Fruit fly (Drosophila melanogaster) whole organism, prepupa: ENCODE data around the gene CG5790.

Source experiments
- CG10669 ChIP-seq: fragments of 200-800 bp; sonication (Bioruptor generic); optimal IDR thresholded peaks from 3 replicates; lab custom pipeline; 2018; ENCODE audit warnings: missing biosample characterization, mild to moderate bottlenecking, missing genetic modification characterization, moderate library complexity
- CG11294 ChIP-seq: fragments of 200-800 bp; sonication (Bioruptor generic); IDR thresholded peaks from 2 replicates; pipeline ENCODE4 v1.3.6; 2022; ENCODE audit warnings: missing biosample characterization, missing genetic modification characterization
- CG11902 ChIP-seq: fragments of 200-800 bp; sonication (Bioruptor generic); optimal IDR thresholded peaks from 3 replicates; lab custom pipeline; 2016; ENCODE audit warnings: missing biosample characterization, missing genetic modification characterization
- CG15336 ChIP-seq: fragments of 200-800 bp; sonication (Bioruptor generic); IDR thresholded peaks from 2 replicates; pipeline ENCODE4 v1.3.6; 2022; ENCODE audit warnings: missing biosample characterization, missing genetic modification characterization
- CG16779 ChIP-seq: fragments of 200-800 bp; sonication (Bioruptor generic); optimal IDR thresholded peaks from 3 replicates; lab custom pipeline; 2017; ENCODE audit warnings: missing biosample characterization, mild to moderate bottlenecking, missing genetic modification characterization
- CG3032 ChIP-seq: fragments of 200-800 bp; optimal IDR thresholded peaks from 2 replicates; lab custom pipeline; 2019; ENCODE audit warnings: missing biosample characterization, mild to moderate bottlenecking, missing genetic modification characterization, moderate library complexity
- CG31627 ChIP-seq: fragments of 200-800 bp; sonication (Bioruptor generic); optimal IDR thresholded peaks from 3 replicates; lab custom pipeline; 2016; ENCODE audit warnings: missing biosample characterization, missing genetic modification characterization
- CG32006 ChIP-seq: fragments of 200-800 bp; sonication (Bioruptor generic); optimal IDR thresholded peaks from 3 replicates; lab custom pipeline; 2017; ENCODE audit warnings: missing biosample characterization, mild to moderate bottlenecking, missing genetic modification characterization
- CG34406 ChIP-seq: fragments of 200-800 bp; sonication (Bioruptor generic); optimal IDR thresholded peaks from 3 replicates; lab custom pipeline; 2016; ENCODE audit warnings: missing biosample characterization, missing genetic modification characterization
- CG6163 ChIP-seq: fragments of 200-800 bp; sonication (Bioruptor generic); IDR thresholded peaks from 3 replicates; pipeline ENCODE4 v1.3.6; 2022; ENCODE audit warnings: missing biosample characterization, missing genetic modification characterization
- CG6276 ChIP-seq: fragments of 200-800 bp; sonication (Bioruptor generic); optimal IDR thresholded peaks from 2 replicates; lab custom pipeline; 2017; ENCODE audit warnings: missing biosample characterization, mild to moderate bottlenecking, missing genetic modification characterization
- CG6808 ChIP-seq: fragments of 200-800 bp; sonication (Bioruptor generic); optimal IDR thresholded peaks from 3 replicates; lab custom pipeline; 2017; ENCODE audit warnings: missing biosample characterization, missing genetic modification characterization, mild to moderate bottlenecking, moderate library complexity, missing genetic modification reagents
- CG9139 ChIP-seq: fragments of 200-800 bp; sonication (Bioruptor generic); optimal IDR thresholded peaks from 3 replicates; lab custom pipeline; 2017; ENCODE audit warnings: missing biosample characterization, mild to moderate bottlenecking, missing genetic modification characterization
- Eip75B ChIP-seq: fragments of 200-800 bp; sonication (Bioruptor generic); optimal IDR thresholded peaks from 3 replicates; lab custom pipeline; 2016; ENCODE audit warnings: missing biosample characterization, missing genetic modification characterization
- Eip78C ChIP-seq: fragments of 200-800 bp; sonication (Bioruptor generic); peaks from one replicate; lab custom pipeline; 2016; ENCODE audit warnings: missing biosample characterization, missing genetic modification characterization
- Eip93F ChIP-seq: fragments of 200-800 bp; sonication (Bioruptor generic); optimal IDR thresholded peaks from 2 replicates; lab custom pipeline; 2016; ENCODE audit warnings: missing biosample characterization, mild to moderate bottlenecking, missing genetic modification characterization
- Ets21C ChIP-seq: fragments of 200-800 bp; sonication (Bioruptor generic); optimal IDR thresholded peaks from 3 replicates; lab custom pipeline; 2016; ENCODE audit warnings: missing biosample characterization, missing genetic modification characterization
- Ets96B ChIP-seq: fragments of 200-800 bp; optimal IDR thresholded peaks from 2 replicates; lab custom pipeline; 2019; ENCODE audit warnings: missing biosample characterization, mild to moderate bottlenecking, missing genetic modification characterization, moderate library complexity
- Gug ChIP-seq: fragments of 200-800 bp; sonication (Bioruptor generic); IDR thresholded peaks from 2 replicates; pipeline ENCODE4 v1.3.6; 2022; ENCODE audit warnings: missing biosample characterization, missing genetic modification characterization
- Hr38 ChIP-seq: sonication (Bioruptor generic); optimal IDR thresholded peaks from 2 replicates; lab custom pipeline; 2016; ENCODE audit warnings: missing biosample characterization, missing genetic modification characterization
- Hr4 ChIP-seq: fragments of 200-800 bp; sonication (Bioruptor generic); optimal IDR thresholded peaks from 3 replicates; lab custom pipeline; 2016; ENCODE audit warnings: missing biosample characterization, missing genetic modification characterization
- Lpt ChIP-seq: fragments of 200-800 bp; sonication (Bioruptor generic); optimal IDR thresholded peaks from 3 replicates; lab custom pipeline; 2016; ENCODE audit warnings: missing biosample characterization, missing genetic modification characterization
- Met ChIP-seq: fragments of 200-800 bp; sonication (Bioruptor generic); optimal IDR thresholded peaks from 3 replicates; lab custom pipeline; 2016; ENCODE audit warnings: missing biosample characterization, missing genetic modification characterization
- OdsH ChIP-seq: fragments of 200-800 bp; sonication (Bioruptor generic); optimal IDR thresholded peaks from 3 replicates; lab custom pipeline; 2016; ENCODE audit warnings: missing biosample characterization, missing genetic modification characterization
- Smox ChIP-seq: fragments of 200-800 bp; sonication (Bioruptor generic); optimal IDR thresholded peaks from 3 replicates; lab custom pipeline; 2016; ENCODE audit warnings: missing biosample characterization, missing genetic modification characterization
- Sox102F ChIP-seq: fragments of 200-800 bp; sonication (Bioruptor generic); optimal IDR thresholded peaks from 2 replicates; lab custom pipeline; 2016; ENCODE audit warnings: missing biosample characterization, mild to moderate bottlenecking, missing genetic modification characterization
- Sox15 ChIP-seq: fragments of 200-800 bp; sonication (Bioruptor generic); optimal IDR thresholded peaks from 3 replicates; lab custom pipeline; 2016; ENCODE audit warnings: missing biosample characterization, missing genetic modification characterization
- acj6 ChIP-seq: fragments of 200-800 bp; sonication (Bioruptor generic); optimal IDR thresholded peaks from 3 replicates; lab custom pipeline; 2016; ENCODE audit warnings: missing biosample characterization, missing genetic modification characterization
- cyc ChIP-seq: fragments of 200-800 bp; sonication (Bioruptor generic); optimal IDR thresholded peaks from 3 replicates; lab custom pipeline; 2016; ENCODE audit warnings: missing biosample characterization, missing genetic modification characterization
- dac ChIP-seq: fragments of 200-800 bp; sonication (Bioruptor generic); optimal IDR thresholded peaks from 2 replicates; lab custom pipeline; 2017; ENCODE audit warnings: missing biosample characterization, mild to moderate bottlenecking, missing genetic modification characterization
- dsx ChIP-seq: fragments of 200-800 bp; optimal IDR thresholded peaks from 3 replicates; lab custom pipeline; 2019; ENCODE audit warnings: missing biosample characterization, mild to moderate bottlenecking, missing genetic modification characterization, moderate library complexity; ENCODE audit not compliant: poor library complexity, severe bottlenecking
- eg ChIP-seq: fragments of 200-800 bp; sonication (Bioruptor generic); IDR thresholded peaks from 3 replicates; pipeline ENCODE4 v1.3.6; 2022; ENCODE audit warnings: missing biosample characterization, missing genetic modification characterization
- fd59A ChIP-seq: fragments of 200-800 bp; sonication (Bioruptor generic); optimal IDR thresholded peaks from 2 replicates; lab custom pipeline; 2017; ENCODE audit warnings: missing biosample characterization, mild to moderate bottlenecking, missing genetic modification characterization, missing genetic modification reagents
- fd85E ChIP-seq: fragments of 200-800 bp; sonication (Bioruptor generic); optimal IDR thresholded peaks from 3 replicates; lab custom pipeline; 2016; ENCODE audit warnings: missing biosample characterization, missing genetic modification characterization
- fkh ChIP-seq: fragments of 200-800 bp; sonication (Bioruptor generic); optimal IDR thresholded peaks from 3 replicates; lab custom pipeline; 2017; ENCODE audit warnings: missing biosample characterization, mild to moderate bottlenecking, missing genetic modification characterization, moderate library complexity
- pdm3 ChIP-seq: fragments of 200-800 bp; sonication (Bioruptor generic); optimal IDR thresholded peaks from 3 replicates; lab custom pipeline; 2016; ENCODE audit warnings: missing biosample characterization, missing genetic modification characterization
- spab ChIP-seq: fragments of 200-800 bp; sonication (Bioruptor generic); optimal IDR thresholded peaks from 2 replicates; lab custom pipeline; 2017; ENCODE audit warnings: missing biosample characterization, mild to moderate bottlenecking, missing genetic modification characterization, missing genetic modification reagents
- svp ChIP-seq: fragments of 200-800 bp; sonication (Bioruptor generic); peaks from one replicate; lab custom pipeline; 2016; ENCODE audit warnings: missing biosample characterization, missing genetic modification characterization
- topi ChIP-seq: fragments of 200-800 bp; sonication (Bioruptor generic); optimal IDR thresholded peaks from 3 replicates; lab custom pipeline; 2016; ENCODE audit warnings: missing biosample characterization, missing genetic modification characterization

The CG5790 gene

DNA sequence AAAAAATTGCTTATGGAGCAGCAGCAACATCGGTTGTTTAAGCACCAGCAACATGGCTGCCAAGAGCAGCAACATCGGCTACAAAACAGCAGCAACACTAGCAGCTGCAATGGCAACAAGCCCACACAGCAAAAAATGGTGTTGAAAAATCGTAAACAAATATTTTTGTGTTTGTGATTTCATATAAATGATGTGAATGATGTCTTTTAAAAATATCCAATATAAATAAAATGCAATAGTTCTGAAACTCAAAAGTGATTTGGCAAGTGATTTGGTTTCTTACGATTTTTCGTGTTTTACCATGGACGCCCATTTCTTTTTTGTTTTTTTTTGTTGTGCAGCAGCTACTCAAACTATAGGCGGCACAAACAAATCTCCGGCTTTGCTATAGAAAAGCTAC, 37.0 kb downstream of the CG5790 start (continued):
- TF ChIP-seq Hr38 (GFP tag; lab: Kevin White, UChicago): no peak
- TF ChIP-seq, all 60 proteins: peak for 21

DNA sequence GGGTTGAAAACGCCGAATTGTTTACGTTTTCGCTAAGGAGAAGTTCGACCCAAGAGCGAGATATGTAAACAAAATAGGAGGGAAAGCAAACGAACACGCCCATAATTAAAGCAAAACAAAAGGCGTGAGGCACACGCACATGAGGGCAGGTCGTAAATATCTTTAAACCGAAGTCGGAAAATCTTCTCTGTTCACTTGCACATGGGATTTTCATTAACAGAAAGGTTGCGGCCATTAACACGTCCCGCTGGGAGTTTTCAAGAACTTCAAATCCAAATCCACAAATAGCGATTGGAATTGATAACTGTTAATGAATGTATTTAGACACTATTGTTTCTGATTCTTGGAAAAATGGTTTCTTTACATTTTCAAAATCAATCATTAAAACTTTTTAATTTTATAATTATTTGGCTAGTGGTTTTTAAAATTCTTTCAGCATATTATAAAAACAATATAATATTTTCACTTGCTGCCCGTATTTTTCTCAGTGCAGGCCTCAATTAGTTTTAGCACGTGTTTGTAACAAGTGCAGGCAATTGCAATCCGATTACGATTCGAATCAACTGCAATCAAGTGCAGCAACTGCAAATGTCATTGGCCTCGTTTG, 39.3 kb downstream of the CG5790 start:
- no peak for TF ChIP-seq Lpt
- peak; percentile 36; the same call in 1 of the 2 replicates for TF ChIP-seq CG15336 (GFP tag; lab: Robert Waterston, UW)
- TF ChIP-seq topi (GFP tag; lab: Kevin White, UChicago): no peak
- no peak for TF ChIP-seq CG6808 (GFP tag; lab: Kevin White, UChicago)
- TF ChIP-seq Eip93F (GFP tag; lab: Kevin White, UChicago): no peak
- TF ChIP-seq CG16779: no peak
- TF ChIP-seq CG11902: no peak
- TF ChIP-seq spab (GFP tag; lab: Kevin White, UChicago): no peak
- TF ChIP-seq Hr4 (GFP tag; lab: Kevin White, UChicago): peak; percentile 44
- no peak for TF ChIP-seq CG10669 (GFP tag; lab: Kevin White, UChicago)
- TF ChIP-seq CG34406 (GFP tag; lab: Kevin White, UChicago): no peak
- TF ChIP-seq CG11294 (GFP tag; lab: Robert Waterston, UW): no peak
- TF ChIP-seq Eip75B: no peak
- TF ChIP-seq fd85E: no peak
- TF ChIP-seq acj6: no peak
- no peak for TF ChIP-seq dac (GFP tag; lab: Kevin White, UChicago)
- peak; percentile 56 for TF ChIP-seq Eip78C (GFP tag; lab: Kevin White, UChicago)
- TF ChIP-seq Sox15 (GFP tag; lab: Kevin White, UChicago): no peak
- TF ChIP-seq CG6276 (GFP tag; lab: Kevin White, UChicago): no peak
- no peak for TF ChIP-seq OdsH
- no peak for TF ChIP-seq CG6163 (GFP tag; lab: Robert Waterston, UW)
- no peak for TF ChIP-seq Smox (GFP tag; lab: Kevin White, UChicago)
- 0 out of 3 replicates have a peak, but pooled peaks have one; percentile 20 for TF ChIP-seq eg
- peak; percentile 42 for TF ChIP-seq CG32006
- peak; percentile 33 for TF ChIP-seq fkh (GFP tag; lab: Kevin White, UChicago)
- TF ChIP-seq CG3032 (tag; lab: Kevin White, UChicago): no peak
- TF ChIP-seq, all 60 proteins: peak for 6

DNA sequence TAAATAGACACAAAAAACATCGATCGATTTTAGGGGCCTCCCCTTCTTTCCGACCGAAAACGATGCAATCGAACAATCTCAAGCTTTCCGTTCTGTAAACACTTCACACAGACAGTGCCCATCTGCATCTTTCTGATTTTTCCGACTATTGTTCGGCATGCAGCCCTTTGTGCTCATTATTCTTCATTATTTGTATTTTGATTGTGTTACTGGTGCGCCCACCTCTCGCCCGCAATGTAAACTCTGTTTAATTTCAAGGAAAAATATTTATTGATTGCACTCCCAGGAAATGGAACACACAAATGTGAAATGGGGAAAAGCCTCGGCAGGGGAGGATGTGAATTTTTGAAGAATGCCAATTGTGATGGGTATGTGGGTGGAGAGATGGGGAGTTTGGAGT, 41.0 kb downstream of the CG5790 start:
- TF ChIP-seq dsx (no peak), cyc (GFP tag; lab: Kevin White, UChicago) (no peak), pdm3 (GFP tag; lab: Kevin White, UChicago) (no peak), spab (GFP tag; lab: Kevin White, UChicago) (no peak), dac (GFP tag; lab: Kevin White, UChicago) (no peak), CG3032 (tag; lab: Kevin White, UChicago) (no peak), Eip78C (GFP tag; lab: Kevin White, UChicago) (peak; percentile 37), eg (no peak), Gug (GFP tag; lab: Robert Waterston, UW) (no peak), Hr38 (GFP tag; lab: Kevin White, UChicago) (no peak), Sox102F (GFP tag; lab: Kevin White, UChicago) (no peak), fkh (GFP tag; lab: Kevin White, UChicago) (peak; percentile 59)

DNA sequence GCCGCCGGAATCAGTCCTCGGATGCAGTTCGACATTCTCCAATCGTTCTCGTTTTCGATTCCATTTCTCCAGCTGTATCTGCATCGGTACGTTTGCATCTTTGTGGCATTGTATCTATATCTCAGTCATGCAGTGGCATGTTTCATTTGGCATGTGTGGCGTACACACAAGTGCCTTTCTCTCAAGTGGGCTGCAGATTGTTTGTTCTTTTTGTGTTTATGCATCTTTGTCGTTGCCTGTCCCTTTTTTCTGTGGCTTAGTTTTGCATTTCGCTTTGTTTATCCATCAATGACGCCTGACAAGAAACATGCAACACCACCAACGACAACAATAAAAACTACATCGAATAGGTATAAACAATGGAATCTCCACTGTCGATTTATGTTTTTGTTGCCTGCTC, 41.9 kb downstream of the CG5790 start:
- TF ChIP-seq dac (GFP tag; lab: Kevin White, UChicago) (no peak), CG34406 (GFP tag; lab: Kevin White, UChicago) (no peak), CG9139 (GFP tag; lab: Kevin White, UChicago) (no peak), Smox (GFP tag; lab: Kevin White, UChicago) (no peak), acj6 (no peak), Ets96B (tag; lab: Kevin White, UChicago) (no peak), svp (GFP tag; lab: Kevin White, UChicago) (no peak), Ets21C (GFP tag; lab: Kevin White, UChicago) (no peak), fd59A (GFP tag; lab: Kevin White, UChicago) (no peak), topi (GFP tag; lab: Kevin White, UChicago) (no peak), cyc (GFP tag; lab: Kevin White, UChicago) (no peak), Met (GFP tag; lab: Kevin White, UChicago) (no peak), CG6276 (GFP tag; lab: Kevin White, UChicago) (no peak), dsx (no peak), CG6808 (GFP tag; lab: Kevin White, UChicago) (no peak), CG3032 (tag; lab: Kevin White, UChicago) (no peak), CG31627 (GFP tag; lab: Kevin White, UChicago) (no peak)
